Worm (Caenorhabditis elegans) whole organism, mixed stage, embryonic: Measurements from ENCODE around the gene srw-56.

Experiments
- M03D4.4 ChIP-seq: sonication (generic microtip); optimal IDR thresholded peaks from 2 replicates; lab custom pipeline; 2017; ENCODE audit warnings: mild to moderate bottlenecking, missing genetic modification characterization, missing compliant biosample characterization
- bed-3 ChIP-seq: fragments of 200-800 bp; sonication (Bioruptor generic); optimal IDR thresholded peaks from 3 replicates; lab custom pipeline; 2018; ENCODE audit warnings: mild to moderate bottlenecking, missing genetic modification characterization, moderate library complexity, missing compliant biosample characterization
- ceh-43 ChIP-seq: fragments of 200-800 bp; sonication (Bioruptor generic); optimal IDR thresholded peaks from 2 replicates; lab custom pipeline; 2018; ENCODE audit warnings: mild to moderate bottlenecking, missing genetic modification characterization, moderate library complexity, missing compliant biosample characterization
- elt-1 ChIP-seq: sonication (generic microtip); optimal IDR thresholded peaks from 2 replicates; lab custom pipeline; 2017; ENCODE audit warnings: missing genetic modification characterization, mild to moderate bottlenecking, missing compliant biosample characterization, antibody characterized with exemption, moderate library complexity, borderline replicate concordance; ENCODE audit not compliant: insufficient read depth
- nhr-12 ChIP-seq: fragments of 150-350 bp; optimal IDR thresholded peaks from 2 replicates; lab custom pipeline; 2014; ENCODE audit warnings: missing biosample characterization, missing genetic modification characterization
- nhr-237 ChIP-seq: fragments of 150-350 bp; optimal IDR thresholded peaks from 2 replicates; lab custom pipeline; 2014; ENCODE audit warnings: missing biosample characterization, missing genetic modification characterization
- nhr-28 ChIP-seq: fragments of 150-350 bp; optimal IDR thresholded peaks from 2 replicates; lab custom pipeline; 2014; ENCODE audit warnings: missing biosample characterization, missing genetic modification characterization
- snpc-4 ChIP-seq: fragments of 150-350 bp; optimal IDR thresholded peaks from 2 replicates; lab custom pipeline; 2014; ENCODE audit warnings: missing biosample characterization, missing genetic modification characterization
- tbx-8 ChIP-seq: fragments of 200-800 bp; sonication (Bioruptor generic); optimal IDR thresholded peaks from 2 replicates; lab custom pipeline; 2018; ENCODE audit warnings: mild to moderate bottlenecking, missing genetic modification characterization, moderate library complexity, missing compliant biosample characterization
- unc-39 ChIP-seq: fragments of 150-350 bp; optimal IDR thresholded peaks from 2 replicates; lab custom pipeline; 2014; ENCODE audit warnings: missing biosample characterization, missing genetic modification characterization
- unc-62 ChIP-seq: fragments of 150-350 bp; optimal IDR thresholded peaks from 2 replicates; lab custom pipeline; 2014; ENCODE audit warnings: missing biosample characterization, missing genetic modification reagents, missing genetic modification characterization

DNA sequence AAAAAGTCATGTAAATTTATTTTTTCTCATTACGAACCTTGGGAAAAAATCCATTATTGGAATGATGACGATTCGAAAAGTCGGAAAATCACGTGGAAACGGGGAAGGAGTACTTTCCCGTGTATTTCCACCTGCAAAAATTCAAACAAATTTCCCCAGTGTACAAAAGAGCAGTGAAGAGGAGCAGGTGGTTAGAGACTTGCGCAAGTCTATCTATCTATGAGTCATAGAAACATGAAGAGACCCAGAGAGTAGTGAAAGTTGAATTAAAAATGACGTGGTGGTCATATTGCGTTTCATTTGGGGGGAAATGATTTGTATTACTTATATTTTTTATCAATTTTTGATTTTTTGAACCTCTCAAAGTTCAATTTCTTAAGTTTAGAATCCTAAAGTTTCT is 47.8 kb upstream of the srw-56 start, which contains the start of gene nhr-50:
- no peak for TF ChIP-seq nhr-28
- TF ChIP-seq M03D4.4 (tag; lab: Kevin White, UChicago) = no peak
- no peak for TF ChIP-seq snpc-4 (tag; lab: Kevin White, UChicago)
- no peak for TF ChIP-seq unc-62
- TF ChIP-seq tbx-8 (GFP tag; lab: Kevin White, UChicago) = no peak
- TF ChIP-seq elt-1 (tag; lab: Kevin White, UChicago) = no peak
- TF ChIP-seq bed-3 = no peak
- no peak for TF ChIP-seq nhr-12
- TF ChIP-seq ceh-43 (GFP tag; lab: Kevin White, UChicago) = no peak
- no peak for TF ChIP-seq unc-39
- no peak for TF ChIP-seq nhr-237
